Worm (Caenorhabditis elegans) whole organism, L3 larva: Measurements from ENCODE around the gene pxn-2.

Experiments used
- ZK546.5 ChIP-seq: sonication (generic microtip); optimal IDR thresholded peaks from 2 replicates; lab custom pipeline; 2017; ENCODE audit warnings: missing biosample characterization, missing genetic modification characterization
- aly-2 ChIP-seq: fragments of 150-350 bp; optimal IDR thresholded peaks from 2 replicates; lab custom pipeline; 2014; ENCODE audit warnings: missing biosample characterization, missing genetic modification characterization
- egl-27 ChIP-seq: sonication (generic microtip); optimal IDR thresholded peaks from 4 replicates; lab custom pipeline; 2017; ENCODE audit warnings: missing biosample characterization, missing genetic modification reagents, missing genetic modification characterization
- fos-1 ChIP-seq: fragments of 150-350 bp; optimal IDR thresholded peaks from 2 replicates; lab custom pipeline; 2014; ENCODE audit warnings: missing biosample characterization, missing genetic modification characterization
- mdl-1 ChIP-seq: fragments of 150-350 bp; optimal IDR thresholded peaks from 2 replicates; lab custom pipeline; 2014; ENCODE audit warnings: missing biosample characterization, missing genetic modification characterization
- nfya-1 ChIP-seq: sonication (generic microtip); optimal IDR thresholded peaks from 2 replicates; lab custom pipeline; 2017; ENCODE audit warnings: missing genetic modification characterization, mild to moderate bottlenecking, missing compliant biosample characterization, antibody characterized with exemption, moderate library complexity; ENCODE audit not compliant: insufficient read depth
- nhr-237 ChIP-seq: fragments of 150-350 bp; optimal IDR thresholded peaks from 2 replicates; lab custom pipeline; 2014; ENCODE audit warnings: missing biosample characterization, missing genetic modification characterization
- nhr-25 ChIP-seq: sonication (generic microtip); optimal IDR thresholded peaks from 2 replicates; lab custom pipeline; 2017; ENCODE audit warnings: missing biosample characterization, missing genetic modification characterization
- sea-2 ChIP-seq: fragments of 150-350 bp; sonication (generic microtip); optimal IDR thresholded peaks from 4 replicates; lab custom pipeline; 2014; ENCODE audit warnings: missing biosample characterization, missing genetic modification reagents, missing genetic modification characterization
- skn-1 ChIP-seq: fragments of 150-350 bp; optimal IDR thresholded peaks from 2 replicates; lab custom pipeline; 2014; ENCODE audit warnings: missing biosample characterization, missing genetic modification characterization
- ztf-11 ChIP-seq: fragments of 150-350 bp; optimal IDR thresholded peaks from 2 replicates; lab custom pipeline; 2014; ENCODE audit warnings: missing biosample characterization, missing genetic modification characterization

DNA sequence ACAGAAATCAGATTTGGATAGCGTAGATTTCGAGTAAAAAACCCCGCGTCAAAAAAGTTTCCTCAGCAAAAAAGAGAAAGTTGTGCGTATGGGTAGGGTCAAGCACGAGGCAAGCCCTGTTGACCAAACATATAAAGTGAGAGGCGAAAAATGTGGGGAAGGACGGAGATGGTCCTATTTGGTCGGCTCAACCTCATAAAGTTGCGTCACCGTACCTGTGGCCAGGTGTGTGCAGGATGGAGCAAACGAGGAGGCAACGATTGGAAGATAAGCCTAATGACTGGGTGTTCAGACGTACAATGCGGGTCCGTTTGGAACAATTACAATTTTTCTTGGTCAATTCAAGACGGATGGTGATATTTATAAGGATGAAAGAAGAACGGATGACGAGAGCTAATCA lies 52.0 kb downstream of the pxn-2 start:
- no peak for TF ChIP-seq aly-2 (tag; lab: Kevin White, UChicago)
- TF ChIP-seq ZK546.5 (tag; lab: Kevin White, UChicago) = no peak
- TF ChIP-seq nhr-237 (tag; lab: Kevin White, UChicago) = no peak
- TF ChIP-seq mdl-1 (tag; lab: Kevin White, UChicago) = no peak
- TF ChIP-seq skn-1 (tag; lab: Kevin White, UChicago) = no peak
- no peak for TF ChIP-seq fos-1 (tag; lab: Kevin White, UChicago)
- no peak for TF ChIP-seq nhr-25 (tag; lab: Kevin White, UChicago)
- TF ChIP-seq egl-27 (tag; lab: Kevin White, UChicago) = no peak
- TF ChIP-seq ztf-11 = no peak
- no peak for TF ChIP-seq sea-2 (GFP tag; lab: Kevin White, UChicago)
- TF ChIP-seq nfya-1 = no peak
